In genomic region chr3L:3225769-3226457, dm6 we compare ENCODE assay signal across 1 fruit fly cellular context.
TF ChIP-seq lines count a peak whose summit lies in the region.

No protein-coding gene starts in this region.

TF ChIP-seq in whole organism, embryonic, 481 proteins besides CTCF, POLR2A, EP300 and RAD21 (continued from another document):
- no peak for TF ChIP-seq Oaz (GFP tag; IDR thresholded peaks at IDR 0.05; lab: Robert Waterston, UW)
- TF ChIP-seq chn (GFP tag; optimal IDR thresholded peaks at IDR 0.05; lab: Kevin White, UChicago), result peak; percentile 26
- no peak for TF ChIP-seq CG12391 (tag; optimal IDR thresholded peaks at IDR 0.05; lab: Kevin White, UChicago)
- no peak for TF ChIP-seq peb (GFP tag; IDR thresholded peaks at IDR 0.05; lab: Robert Waterston, UW)
- no peak for TF ChIP-seq CG30020 (tag; optimal IDR thresholded peaks at IDR 0.05; lab: Kevin White, UChicago)
- TF ChIP-seq CG17385 (GFP tag; optimal IDR thresholded peaks at IDR 0.05; lab: Kevin White, UChicago), result peak; percentile 90
- peak; percentile 55; the same call in 1 of the 2 replicates for TF ChIP-seq CG32532 (GFP tag; IDR thresholded peaks at IDR 0.05; lab: Robert Waterston, UW)
- TF ChIP-seq B-H2 (GFP tag; optimal IDR thresholded peaks at IDR 0.05; lab: Kevin White, UChicago), result peak; percentile 14
- TF ChIP-seq da (GFP tag; optimal IDR thresholded peaks at IDR 0.05; lab: Kevin White, UChicago), result no peak
- TF ChIP-seq br (optimal IDR thresholded peaks at IDR 0.05; lab: Kevin White, UChicago), result no peak
- TF ChIP-seq CG1832 (GFP tag; optimal IDR thresholded peaks at IDR 0.05; lab: Kevin White, UChicago), result peak; percentile 87
- 0 out of 3 replicates have a peak, but pooled peaks have one; percentile 5 for TF ChIP-seq Doc3 (GFP tag; IDR thresholded peaks at IDR 0.05; lab: Robert Waterston, UW; ENCODE audit: partially characterized antibody)
- TF ChIP-seq vfl (GFP tag; optimal IDR thresholded peaks at IDR 0.05; lab: Kevin White, UChicago), result peak; percentile 9
- TF ChIP-seq Blimp-1 (GFP tag; optimal IDR thresholded peaks at IDR 0.05; lab: Kevin White, UChicago), result no peak
- TF ChIP-seq Dref (GFP tag; IDR thresholded peaks at IDR 0.05; lab: Robert Waterston, UW), result no peak
- peak; percentile 6 for TF ChIP-seq NfI (GFP tag; optimal IDR thresholded peaks at IDR 0.05; lab: Kevin White, UChicago)
- TF ChIP-seq CG13775 (GFP tag; optimal IDR thresholded peaks at IDR 0.05; lab: Kevin White, UChicago), result no peak
- no peak for TF ChIP-seq bigmax (GFP tag; optimal IDR thresholded peaks at IDR 0.05; lab: Kevin White, UChicago)
- TF ChIP-seq Med (GFP tag; lab: Kevin White, UChicago), result peak; percentile 22
- TF ChIP-seq CG14860 (GFP tag; IDR thresholded peaks at IDR 0.05; lab: Robert Waterston, UW; ENCODE audit: partially characterized antibody), result no peak
- TF ChIP-seq bsh (GFP tag; optimal IDR thresholded peaks at IDR 0.05; lab: Kevin White, UChicago), result peak in 1 of 2 experiments; percentile 48
- no peak for TF ChIP-seq Ets65A (GFP tag; lab: Kevin White, UChicago)
- no peak for TF ChIP-seq CG6689 (GFP tag; IDR thresholded peaks at IDR 0.05; lab: Robert Waterston, UW)
- TF ChIP-seq onecut (GFP tag; IDR thresholded peaks at IDR 0.05; lab: Robert Waterston, UW), result peak; percentile 6; the same call in 1 of the 2 replicates
- TF ChIP-seq Drgx (GFP tag; IDR thresholded peaks at IDR 0.05; lab: Robert Waterston, UW), result 0 out of 2 replicates have a peak, but pooled peaks have one; percentile 11
- no peak for TF ChIP-seq salm (tag; optimal IDR thresholded peaks at IDR 0.05; lab: Kevin White, UChicago)
- TF ChIP-seq fu2 (GFP tag; optimal IDR thresholded peaks at IDR 0.05; lab: Kevin White, UChicago), result no peak
- TF ChIP-seq CG34376 (GFP tag; optimal IDR thresholded peaks at IDR 0.05; lab: Kevin White, UChicago), result peak; percentile 60
- no peak for TF ChIP-seq Pdp1 (GFP tag; optimal IDR thresholded peaks at IDR 0.05; lab: Kevin White, UChicago)
- no peak for TF ChIP-seq luna (GFP tag; optimal IDR thresholded peaks at IDR 0.05; lab: Kevin White, UChicago)
- peak; percentile 66 for TF ChIP-seq CG3163 (GFP tag; optimal IDR thresholded peaks at IDR 0.05; lab: Kevin White, UChicago)
- TF ChIP-seq CG7786 (GFP tag; optimal IDR thresholded peaks at IDR 0.05; lab: Kevin White, UChicago), result no peak
- peak; percentile 3 for TF ChIP-seq dm (GFP tag; optimal IDR thresholded peaks at IDR 0.05; lab: Kevin White, UChicago)
- peak in 1 of 2 experiments; percentile 17 for TF ChIP-seq dpn (GFP tag; optimal IDR thresholded peaks at IDR 0.05; lab: Kevin White, UChicago)
- TF ChIP-seq otp (GFP tag; IDR thresholded peaks at IDR 0.05; lab: Robert Waterston, UW), result no peak
- no peak for TF ChIP-seq p53 (GFP tag; optimal IDR thresholded peaks at IDR 0.05; lab: Kevin White, UChicago)
- TF ChIP-seq disco-r (GFP tag; optimal IDR thresholded peaks at IDR 0.05; lab: Kevin White, UChicago), result peak; percentile 17
- peak; percentile 95 to 99 for TF ChIP-seq Trl (optimal IDR thresholded peaks at IDR 0.05; lab: Kevin White, UChicago)
- TF ChIP-seq Trl (GFP tag; optimal IDR thresholded peaks at IDR 0.05; lab: Kevin White, UChicago), result peak; percentile 67
